Worm (Caenorhabditis elegans) whole organism, L1 larva: ENCODE measurements around the gene C45G9.2.

Source experiments
- C04F5.9 ChIP-seq: sonication (generic microtip); optimal IDR thresholded peaks from 2 replicates; lab custom pipeline; 2016; ENCODE audit warnings: missing genetic modification characterization, missing compliant biosample characterization
- F16B12.6 ChIP-seq: fragments of 150-350 bp; optimal IDR thresholded peaks from 2 replicates; lab custom pipeline; 2014; ENCODE audit warnings: missing biosample characterization, missing genetic modification characterization
- Y116A8C.19 ChIP-seq: sonication (generic microtip); optimal IDR thresholded peaks from 2 replicates; lab custom pipeline; 2016; ENCODE audit warnings: missing compliant biosample characterization, missing genetic modification characterization, borderline replicate concordance
- aha-1 ChIP-seq: fragments of 150-350 bp; optimal IDR thresholded peaks from 2 replicates; lab custom pipeline; 2014; ENCODE audit warnings: missing biosample characterization, missing genetic modification characterization
- ama-1 ChIP-seq: fragments of 150-350 bp; optimal IDR thresholded peaks from 2 replicates; lab custom pipeline; 2014
- blmp-1 ChIP-seq: fragments of 150-350 bp; optimal IDR thresholded peaks from 2 replicates; lab custom pipeline; 2014; ENCODE audit warnings: missing biosample characterization, missing genetic modification characterization
- ceh-8 ChIP-seq: fragments of 200-800 bp; sonication (Bioruptor generic); optimal IDR thresholded peaks from 2 replicates; lab custom pipeline; 2018; ENCODE audit warnings: mild to moderate bottlenecking, missing genetic modification characterization, moderate library complexity, missing compliant biosample characterization
- ceh-82 ChIP-seq, 3 experiments: fragments of 150-350 bp in 1 of 3; sonication (generic microtip) in 2 of 3; optimal IDR thresholded peaks; 2 replicates each; lab custom pipeline; 2014 to 2017; ENCODE audit warnings: missing biosample characterization in 3 of 3, missing genetic modification characterization in 3 of 3
- dpl-1 ChIP-seq, 3 experiments: fragments of 150-350 bp in 2 of 3; sonication (generic microtip) in 1 of 3; optimal IDR thresholded peaks; 2 replicates each; lab custom pipeline; 2014 to 2017; ENCODE audit warnings: missing biosample characterization in 3 of 3, missing genetic modification characterization in 3 of 3, missing genetic modification reagents in 3 of 3
- dsc-1 ChIP-seq: sonication (generic microtip); optimal IDR thresholded peaks from 2 replicates; lab custom pipeline; 2016; ENCODE audit warnings: mild to moderate bottlenecking, missing genetic modification characterization, missing compliant biosample characterization
- egl-27 ChIP-seq, 2 experiments: fragments of 150-350 bp in 1 of 2; sonication (generic microtip); optimal IDR thresholded peaks; 3 replicates each; lab custom pipeline; 2017 to 2018; ENCODE audit warnings: missing biosample characterization in 2 of 2, missing genetic modification characterization in 2 of 2, missing genetic modification reagents in 2 of 2
- ets-5 ChIP-seq: fragments of 200-800 bp; sonication (Bioruptor generic); IDR thresholded peaks from 2 replicates; pipeline ENCODE4 v1.3.6; 2022; ENCODE audit warnings: missing genetic modification characterization, missing compliant biosample characterization
- fkh-10 ChIP-seq: sonication (generic microtip); optimal IDR thresholded peaks from 2 replicates; lab custom pipeline; 2017; ENCODE audit warnings: missing biosample characterization, missing genetic modification reagents, missing genetic modification characterization
- fkh-8 ChIP-seq: sonication (generic microtip); optimal IDR thresholded peaks from 2 replicates; lab custom pipeline; 2016; ENCODE audit warnings: mild to moderate bottlenecking, missing genetic modification characterization, missing compliant biosample characterization
- grh-1 ChIP-seq: fragments of 200-800 bp; sonication (Bioruptor generic); IDR thresholded peaks from 2 replicates; pipeline ENCODE4 v1.3.6; 2022; ENCODE audit warnings: missing genetic modification reagents, missing genetic modification characterization, missing compliant biosample characterization
- hlh-17 ChIP-seq: fragments of 200-800 bp; sonication (Bioruptor generic); optimal IDR thresholded peaks from 2 replicates; lab custom pipeline; 2018; ENCODE audit warnings: missing genetic modification characterization, mild to moderate bottlenecking, missing compliant biosample characterization, moderate library complexity, borderline replicate concordance
- hpl-2 ChIP-seq: fragments of 150-350 bp; optimal IDR thresholded peaks from 2 replicates; lab custom pipeline; 2014; ENCODE audit warnings: missing biosample characterization, missing genetic modification reagents, missing genetic modification characterization
- irx-1 ChIP-seq: sonication (generic microtip); optimal IDR thresholded peaks from 2 replicates; lab custom pipeline; 2016; ENCODE audit warnings: missing genetic modification characterization, missing compliant biosample characterization
- isw-1 ChIP-seq: fragments of 200-800 bp; sonication (Bioruptor generic); IDR thresholded peaks from 2 replicates; pipeline ENCODE4 v1.3.6; 2022; ENCODE audit warnings: missing genetic modification characterization, missing compliant biosample characterization
- lin-35 ChIP-seq, 2 experiments: fragments of 150-350 bp; optimal IDR thresholded peaks; 2 replicates each; lab custom pipeline; 2014; ENCODE audit warnings: missing biosample characterization in 2 of 2, missing genetic modification characterization in 2 of 2, missing genetic modification reagents in 2 of 2
- lin-39 ChIP-seq: fragments of 150-350 bp; optimal IDR thresholded peaks from 2 replicates; lab custom pipeline; 2014; ENCODE audit warnings: missing biosample characterization, missing genetic modification reagents, missing genetic modification characterization
- lir-3 ChIP-seq: sonication (generic microtip); optimal IDR thresholded peaks from 2 replicates; lab custom pipeline; 2016; ENCODE audit warnings: mild to moderate bottlenecking, missing genetic modification characterization, moderate library complexity, missing compliant biosample characterization; ENCODE audit not compliant: poor library complexity
- lsy-2 ChIP-seq, 2 experiments: fragments of 150-350 bp; optimal IDR thresholded peaks; 2 replicates each; lab custom pipeline; 2014; ENCODE audit warnings: missing biosample characterization in 2 of 2, missing genetic modification characterization in 2 of 2
- mab-9 ChIP-seq: fragments of 200-800 bp; sonication (Bioruptor generic); IDR thresholded peaks from 2 replicates; pipeline ENCODE4 v1.3.6; 2022; ENCODE audit warnings: missing genetic modification reagents, missing genetic modification characterization, missing compliant biosample characterization
- mef-2 ChIP-seq: fragments of 150-350 bp; optimal IDR thresholded peaks from 2 replicates; lab custom pipeline; 2014; ENCODE audit warnings: missing biosample characterization, missing genetic modification characterization
- nhr-11 ChIP-seq: fragments of 150-350 bp; optimal IDR thresholded peaks from 2 replicates; lab custom pipeline; 2014; ENCODE audit warnings: missing biosample characterization, missing genetic modification characterization
- nhr-12 ChIP-seq: sonication (generic microtip); optimal IDR thresholded peaks from 2 replicates; lab custom pipeline; 2017; ENCODE audit warnings: missing biosample characterization, missing genetic modification characterization
- nhr-20 ChIP-seq: sonication (generic microtip); optimal IDR thresholded peaks from 2 replicates; lab custom pipeline; 2016; ENCODE audit warnings: mild to moderate bottlenecking, missing genetic modification characterization, missing compliant biosample characterization
- nhr-47 ChIP-seq: sonication (generic microtip); optimal IDR thresholded peaks from 2 replicates; lab custom pipeline; 2016; ENCODE audit warnings: mild to moderate bottlenecking, missing genetic modification characterization, moderate library complexity, missing compliant biosample characterization
- nhr-76 ChIP-seq: sonication (generic microtip); optimal IDR thresholded peaks from 2 replicates; lab custom pipeline; 2017; ENCODE audit warnings: missing biosample characterization, missing genetic modification characterization
- nhr-77 ChIP-seq: fragments of 150-350 bp; optimal IDR thresholded peaks from 2 replicates; lab custom pipeline; 2014; ENCODE audit warnings: missing biosample characterization, missing genetic modification characterization
- pag-3 ChIP-seq: sonication (generic microtip); optimal IDR thresholded peaks from 2 replicates; lab custom pipeline; 2017; ENCODE audit warnings: missing genetic modification characterization, mild to moderate bottlenecking, missing compliant biosample characterization, antibody characterized with exemption, borderline replicate concordance; ENCODE audit not compliant: insufficient read depth
- pqm-1 ChIP-seq: sonication (generic microtip); optimal IDR thresholded peaks from 3 replicates; lab custom pipeline; 2017; ENCODE audit warnings: missing biosample characterization, missing genetic modification characterization
- rnt-1 ChIP-seq: sonication (generic microtip); optimal IDR thresholded peaks from 2 replicates; lab custom pipeline; 2016; ENCODE audit warnings: mild to moderate bottlenecking, missing genetic modification characterization, moderate library complexity, missing compliant biosample characterization
- skn-1 ChIP-seq: fragments of 150-350 bp; optimal IDR thresholded peaks from 2 replicates; lab custom pipeline; 2014; ENCODE audit warnings: missing biosample characterization, missing genetic modification characterization
- snpc-4 ChIP-seq: fragments of 150-350 bp; optimal IDR thresholded peaks from 2 replicates; lab custom pipeline; 2014; ENCODE audit warnings: missing biosample characterization, missing genetic modification characterization
- snu-23 ChIP-seq: sonication (generic microtip); optimal IDR thresholded peaks from 2 replicates; lab custom pipeline; 2016; ENCODE audit warnings: missing genetic modification characterization, missing compliant biosample characterization
- sox-4 ChIP-seq: sonication (generic microtip); optimal IDR thresholded peaks from 2 replicates; lab custom pipeline; 2016; ENCODE audit warnings: missing genetic modification characterization, missing compliant biosample characterization
- sptf-1 ChIP-seq: fragments of 150-350 bp; optimal IDR thresholded peaks from 2 replicates; lab custom pipeline; 2014; ENCODE audit warnings: missing biosample characterization, missing genetic modification characterization
- tlp-1 ChIP-seq: fragments of 150-350 bp; optimal IDR thresholded peaks from 2 replicates; lab custom pipeline; 2014; ENCODE audit warnings: missing biosample characterization, missing genetic modification characterization
- unc-130 ChIP-seq: fragments of 150-350 bp; optimal IDR thresholded peaks from 2 replicates; lab custom pipeline; 2017; ENCODE audit warnings: missing biosample characterization, missing genetic modification characterization, inconsistent platforms
- unc-30 ChIP-seq: sonication (generic microtip); optimal IDR thresholded peaks from 2 replicates; lab custom pipeline; 2017; ENCODE audit warnings: missing biosample characterization, missing genetic modification characterization
- unc-62 ChIP-seq: fragments of 150-350 bp; optimal IDR thresholded peaks from 2 replicates; lab custom pipeline; 2014; ENCODE audit warnings: missing biosample characterization, missing genetic modification reagents, missing genetic modification characterization
- unc-86 ChIP-seq: sonication (generic microtip); optimal IDR thresholded peaks from 2 replicates; lab custom pipeline; 2016; ENCODE audit warnings: missing genetic modification characterization, missing compliant biosample characterization
- unc-98 ChIP-seq: fragments of 200-800 bp; sonication (Bioruptor generic); IDR thresholded peaks from 2 replicates; pipeline ENCODE4 v1.3.6; 2022; ENCODE audit warnings: missing genetic modification characterization, missing compliant biosample characterization
- vab-15 ChIP-seq: sonication (generic microtip); optimal IDR thresholded peaks from 2 replicates; lab custom pipeline; 2017; ENCODE audit warnings: missing genotype, mild to moderate bottlenecking, missing genetic modification characterization, missing compliant biosample characterization
- zag-1 ChIP-seq: fragments of 150-350 bp; optimal IDR thresholded peaks from 2 replicates; lab custom pipeline; 2014; ENCODE audit warnings: missing biosample characterization, missing genetic modification characterization
- zip-4 ChIP-seq: fragments of 200-800 bp; sonication (Bioruptor generic); optimal IDR thresholded peaks from 2 replicates; lab custom pipeline; 2018; ENCODE audit warnings: mild to moderate bottlenecking, missing genetic modification characterization, moderate library complexity, missing compliant biosample characterization

Gene C45G9.2

ce11 chrIII:5096741-5097140 is 27.9 kb downstream of the C45G9.2 start (continued):
- no peak for TF ChIP-seq mef-2 (tag; lab: Kevin White, UChicago)
- TF ChIP-seq ceh-82 (tag; optimal IDR thresholded peaks at IDR 0.05; lab: Kevin White, UChicago), result no peak
- TF ChIP-seq snpc-4, result no peak
- TF ChIP-seq nhr-12, result no peak
- no peak for TF ChIP-seq rnt-1
- no peak for TF ChIP-seq nhr-47 (tag; lab: Kevin White, UChicago)
- TF ChIP-seq grh-1, result no peak
- TF ChIP-seq lin-39 (tag; lab: Kevin White, UChicago), result no peak
- TF ChIP-seq unc-62 (GFP tag; lab: Kevin White, UChicago), result no peak
- no peak for TF ChIP-seq fkh-10 (GFP tag; lab: Kevin White, UChicago)
- no peak for TF ChIP-seq unc-86 (tag; lab: Kevin White, UChicago)
- no peak for TF ChIP-seq mab-9
- TF ChIP-seq fkh-8 (tag; lab: Kevin White, UChicago), result no peak
- no peak for TF ChIP-seq F16B12.6
- TF ChIP-seq C04F5.9 (tag; lab: Kevin White, UChicago), result no peak
- TF ChIP-seq sptf-1 (tag; lab: Kevin White, UChicago), result no peak

ce11 chrIII:5098740-5099276 is 29.9 kb downstream of the C45G9.2 start:
- TF ChIP-seq nhr-11 (tag; lab: Kevin White, UChicago) (no peak), irx-1 (no peak), rnt-1 (no peak), zag-1 (tag; lab: Kevin White, UChicago) (no peak), dpl-1 (GFP tag; optimal IDR thresholded peaks at IDR 0.05; lab: Kevin White, UChicago) (no peak)

DNA sequence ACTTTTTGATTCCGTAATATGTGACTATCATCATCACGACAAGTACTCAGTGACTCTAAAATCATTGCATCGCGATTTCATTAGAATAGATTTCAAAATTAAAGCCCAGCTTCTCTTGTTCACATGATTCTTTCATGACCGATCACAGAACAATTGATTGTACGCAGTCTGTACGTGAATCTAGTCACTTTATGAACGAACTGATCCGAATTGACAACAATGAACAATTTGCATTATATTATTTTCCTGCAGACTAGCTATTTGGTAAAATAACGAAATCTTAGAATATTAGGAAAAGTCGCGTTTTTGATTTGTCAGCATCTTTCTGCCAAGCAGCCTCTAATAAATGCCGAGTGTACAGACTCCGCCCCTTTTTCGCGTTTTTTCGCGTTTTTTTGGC is 30.6 kb downstream of the C45G9.2 start:
- TF ChIP-seq aha-1 (tag; lab: Kevin White, UChicago) (no peak), vab-15 (no peak), nhr-20 (tag; lab: Kevin White, UChicago) (no peak), nhr-77 (tag; lab: Kevin White, UChicago) (no peak), egl-27 (tag; optimal IDR thresholded peaks at IDR 0.05; lab: Kevin White, UChicago) (no peak), pag-3 (tag; lab: Kevin White, UChicago) (no peak), ets-5 (GFP tag; lab: Robert Waterston, UW) (no peak), dsc-1 (tag; lab: Kevin White, UChicago) (no peak), ama-1 (lab: Kevin White, UChicago) (no peak), pqm-1 (tag; lab: Kevin White, UChicago) (no peak)

- TF ChIP-seq pag-3 (tag; lab: Kevin White, UChicago) (no peak), lsy-2 (tag; optimal IDR thresholded peaks at IDR 0.05; lab: Kevin White, UChicago) (peak; percentile 46 to 81), unc-130 (no peak), snu-23 (GFP tag; lab: Kevin White, UChicago) (peak; percentile 57), zip-4 (GFP tag; lab: Kevin White, UChicago) (no peak), hlh-17 (GFP tag; lab: Kevin White, UChicago) (no peak), nhr-76 (no peak), nhr-11 (tag; lab: Kevin White, UChicago) (no peak), blmp-1 (tag; lab: Kevin White, UChicago) (peak; percentile 43), ceh-8 (no peak), dsc-1 (tag; lab: Kevin White, UChicago) (no peak), ama-1 (lab: Kevin White, UChicago) (no peak), tlp-1 (tag; lab: Kevin White, UChicago) (no peak), aha-1 (tag; lab: Kevin White, UChicago) (no peak), grh-1 (no peak), F16B12.6 (peak; percentile 37), skn-1 (tag; lab: Kevin White, UChicago) (peak; percentile 74), unc-98 (GFP tag; lab: Robert Waterston, UW) (no peak), lir-3 (tag; lab: Kevin White, UChicago) (peak; percentile 56), sox-4 (no peak), lin-35 (GFP tag; optimal IDR thresholded peaks at IDR 0.05; lab: Kevin White, UChicago) (peak; percentile 55 to 77), hpl-2 (GFP tag; lab: Kevin White, UChicago) (no peak), sptf-1 (tag; lab: Kevin White, UChicago) (no peak), unc-30 (tag; lab: Kevin White, UChicago) (no peak), isw-1 (peak; percentile 27; the same call in 1 of the 2 replicates), Y116A8C.19 (tag; lab: Kevin White, UChicago) (no peak)
Observed at ce11 chrIII:5102616-5103015, 33.8 kb downstream of the C45G9.2 start, which contains the start of gene F54D8.6. Gene F54D8.6, plus strand, starts transcription at chrIII:5102985.
